Fruit fly (Drosophila melanogaster) whole organism, embryonic: ENCODE results near the gene CG43896.

Source experiments
- CG10366 ChIP-seq: fragments of 200-800 bp; sonication (Bioruptor generic); IDR thresholded peaks from 2 replicates; pipeline ENCODE4 v1.3.6; 2022; ENCODE audit warnings: missing biosample characterization, missing genetic modification characterization
- CG6254 ChIP-seq: fragments of 200-800 bp; sonication (Bioruptor generic); optimal IDR thresholded peaks from 3 replicates; lab custom pipeline; 2017; ENCODE audit warnings: mild to moderate bottlenecking, missing biosample characterization, missing genetic modification reagents, missing genetic modification characterization

DNA sequence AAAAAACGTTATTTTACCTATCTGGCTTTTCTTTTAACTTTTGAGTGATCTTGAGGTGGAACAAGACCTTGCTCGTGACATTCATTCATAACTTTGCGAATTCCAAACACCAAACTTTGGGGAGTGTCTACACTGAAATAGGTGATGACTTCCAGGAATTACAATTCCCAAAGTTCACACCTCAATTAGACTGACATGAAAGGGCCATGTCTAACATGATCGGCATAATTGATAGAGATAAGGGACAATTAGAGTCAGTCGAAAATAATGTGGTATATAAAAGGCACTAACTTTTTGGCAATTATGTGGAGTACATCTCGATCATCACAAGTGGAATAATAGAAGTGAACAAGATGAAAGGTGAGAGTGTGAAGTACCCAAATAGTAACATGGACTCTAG is at the start of gene CG43896:
- TF ChIP-seq CG6254 (GFP tag; lab: Kevin White, UChicago) (no peak), CG10366 (GFP tag; lab: Robert Waterston, UW) (no peak)
